Fruit fly (Drosophila melanogaster) whole organism, wandering third instar larva: Measurements from ENCODE around the gene CG13445.

Experiments
- Dif ChIP-seq: fragments of 200-275, 200-300 bp; sonication (Bioruptor generic); optimal IDR thresholded peaks from 2 replicates; lab custom pipeline; 2018; ENCODE audit warnings: missing biosample characterization, missing genetic modification characterization; ENCODE audit not compliant: partially characterized antibody
- N ChIP-seq: fragments of >200 bp; optimal IDR thresholded peaks from 2 replicates; lab custom pipeline; 2018; ENCODE audit warnings: missing biosample characterization, missing external identifiers, missing genetic modification characterization
- OdsH ChIP-seq: fragments of 200-800 bp; sonication (Bioruptor generic); optimal IDR thresholded peaks from 2 replicates; lab custom pipeline; 2016; ENCODE audit warnings: missing biosample characterization, mild to moderate bottlenecking, missing genetic modification characterization
- Sp1 ChIP-seq: fragments of 200-800 bp; sonication (Bioruptor generic); optimal IDR thresholded peaks from 3 replicates; lab custom pipeline; 2019; ENCODE audit warnings: missing biosample characterization, mild to moderate bottlenecking, missing genetic modification characterization, moderate library complexity
- fru ChIP-seq: fragments of 200-800 bp; sonication (Bioruptor generic); optimal IDR thresholded peaks from 3 replicates; lab custom pipeline; 2016; ENCODE audit warnings: missing biosample characterization, mild to moderate bottlenecking, missing genetic modification characterization
- pan ChIP-seq: fragments of >200 bp; optimal IDR thresholded peaks from 2 replicates; lab custom pipeline; 2017
- sage ChIP-seq: fragments of 200-800 bp; sonication (Bioruptor generic); optimal IDR thresholded peaks from 2 replicates; lab custom pipeline; 2016; ENCODE audit warnings: missing biosample characterization, mild to moderate bottlenecking, missing genetic modification characterization
- usp ChIP-seq: fragments of >200 bp; optimal IDR thresholded peaks from 2 replicates; lab custom pipeline; 2017; ENCODE audit warnings: missing biosample characterization, missing genetic modification characterization

DNA sequence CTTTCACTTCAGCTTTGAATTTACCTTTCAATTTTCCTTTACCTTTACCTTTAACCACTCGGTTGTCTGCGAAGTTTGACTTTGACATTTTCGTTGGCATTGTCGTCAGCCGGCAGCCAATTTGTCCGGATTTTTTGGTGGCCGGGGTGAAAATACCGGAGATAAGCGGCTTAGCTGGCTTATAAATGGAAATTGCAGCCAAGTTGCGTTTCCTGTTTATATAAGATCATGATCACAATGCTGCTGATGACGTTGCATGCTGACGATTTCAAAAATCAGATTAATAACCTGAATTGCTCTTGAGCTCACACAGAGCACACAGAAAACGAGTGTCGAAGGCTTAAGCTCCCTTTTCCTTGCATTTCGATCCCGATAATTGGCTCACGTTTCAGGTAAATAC is 31.4 kb upstream of the CG13445 start:
- TF ChIP-seq usp (GFP tag; lab: Kevin White, UChicago) (no peak), sage (GFP tag; lab: Kevin White, UChicago) (no peak), N (GFP tag; lab: Kevin White, UChicago) (no peak), OdsH (GFP tag; lab: Kevin White, UChicago) (no peak), Dif (GFP tag; lab: Kevin White, UChicago) (no peak), fru (no peak), pan (lab: Kevin White, UChicago) (no peak), Sp1 (GFP tag; lab: Kevin White, UChicago) (no peak)
